Worm (Caenorhabditis elegans): ENCODE results near the gene F33G12.7.

F33G12.7 gene

DNA sequence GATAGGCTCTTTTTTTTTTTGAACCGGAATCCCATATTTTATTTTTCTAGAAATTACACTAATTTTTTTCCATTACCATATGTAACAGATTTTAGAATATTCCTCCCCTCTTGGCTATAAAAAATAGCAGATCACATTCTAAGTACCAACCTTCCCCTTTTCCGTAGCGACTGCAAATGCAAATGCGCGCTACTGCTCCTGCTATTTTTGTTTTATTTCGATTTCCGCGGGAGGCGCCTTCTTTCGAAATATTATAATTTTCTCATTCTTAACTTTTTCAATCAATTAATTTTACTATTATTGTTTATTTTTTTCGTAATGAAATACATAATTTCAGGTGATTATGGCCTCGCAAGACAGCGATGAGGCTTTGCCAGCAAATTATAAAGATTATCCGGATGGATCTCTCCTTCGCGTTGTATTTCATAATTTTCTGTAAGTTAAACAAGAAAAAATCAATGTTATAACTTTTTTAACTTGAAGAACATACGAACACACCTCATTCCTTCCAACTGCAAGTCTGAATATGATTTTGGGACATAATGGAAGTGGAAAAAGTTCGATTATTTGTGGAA lies 21.4 kb upstream of the F33G12.7 start, which contains the start of gene smc-5 (continued):
- TF ChIP-seq lin-39 (tag; optimal IDR thresholded peaks at IDR 0.05): no peak
- no peak for TF ChIP-seq ztf-11 (tag; optimal IDR thresholded peaks at IDR 0.05)
- TF ChIP-seq nhr-21 (tag; optimal IDR thresholded peaks at IDR 0.05): peak; percentile 28
- peak; percentile 40 for TF ChIP-seq fos-1 (tag; optimal IDR thresholded peaks at IDR 0.05)
- peak; percentile 9 for TF ChIP-seq blmp-1 (tag; optimal IDR thresholded peaks at IDR 0.05; ENCODE audit: insufficient read depth)
- TF ChIP-seq skn-1 (tag; optimal IDR thresholded peaks at IDR 0.05): no peak
- peak; percentile 78 for TF ChIP-seq lin-13 (GFP tag; optimal IDR thresholded peaks at IDR 0.05)
- TF ChIP-seq nhr-12 (tag; optimal IDR thresholded peaks at IDR 0.05): no peak
- no peak for TF ChIP-seq nhr-25 (tag; optimal IDR thresholded peaks at IDR 0.05)
- TF ChIP-seq egl-27 (tag; optimal IDR thresholded peaks at IDR 0.05): no peak
- TF ChIP-seq nhr-237 (tag; optimal IDR thresholded peaks at IDR 0.05): no peak
- TF ChIP-seq nhr-10 (tag; optimal IDR thresholded peaks at IDR 0.05): no peak
- no peak for TF ChIP-seq alr-1 (tag; optimal IDR thresholded peaks at IDR 0.05)
- TF ChIP-seq nhr-6 (tag; optimal IDR thresholded peaks at IDR 0.05): no peak
- TF ChIP-seq crh-2 (tag; optimal IDR thresholded peaks at IDR 0.05): peak; percentile 77
- TF ChIP-seq nhr-129 (tag; optimal IDR thresholded peaks at IDR 0.05): peak; percentile 78

DNA sequence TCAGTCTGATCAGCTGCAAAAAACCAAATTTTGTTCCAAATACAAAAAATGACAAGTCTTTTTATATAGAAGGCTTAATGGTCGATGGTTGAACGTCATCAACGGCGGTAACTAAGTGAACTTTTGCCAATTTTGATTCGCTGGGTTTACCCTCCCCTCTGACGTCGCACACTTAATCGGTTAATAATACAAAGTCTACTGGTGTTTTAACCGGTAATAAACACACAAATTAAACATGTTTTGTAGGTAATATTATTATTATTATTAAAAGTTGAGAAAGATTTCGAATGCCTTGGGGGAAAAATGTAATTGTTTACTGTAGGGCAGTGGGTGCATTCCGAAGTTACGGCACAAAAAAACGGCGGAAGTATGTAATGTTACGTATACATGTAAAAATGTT lies 20.2 kb upstream of the F33G12.7 start, which contains the start of gene pho-12:
pho-12 (minus strand) TSS at position 101 of the 400 bp plus-strand sequence.
- TF ChIP-seq lin-11 (tag; optimal IDR thresholded peaks at IDR 0.05) (no peak), aly-2 (tag; optimal IDR thresholded peaks at IDR 0.05) (no peak), alr-1 (tag; optimal IDR thresholded peaks at IDR 0.05) (no peak), blmp-1 (tag; optimal IDR thresholded peaks at IDR 0.05; ENCODE audit: insufficient read depth) (no peak), R02D3.7 (tag; optimal IDR thresholded peaks at IDR 0.05) (no peak), elt-1 (tag; optimal IDR thresholded peaks at IDR 0.05) (no peak), mbf-1 (tag; optimal IDR thresholded peaks at IDR 0.05) (no peak), ceh-16 (tag; optimal IDR thresholded peaks at IDR 0.05) (no peak), lsy-2 (tag; optimal IDR thresholded peaks at IDR 0.05) (no peak), dmd-4 (tag; optimal IDR thresholded peaks at IDR 0.05) (no peak), nhr-23 (tag; optimal IDR thresholded peaks at IDR 0.05) (no peak), nhr-77 (tag; optimal IDR thresholded peaks at IDR 0.05) (no peak), egl-27 (tag; optimal IDR thresholded peaks at IDR 0.05) (no peak), Y55F3AM.14 (GFP tag; optimal IDR thresholded peaks at IDR 0.05) (no peak), sem-4 (tag; optimal IDR thresholded peaks at IDR 0.05) (no peak), ztf-4 (tag; optimal IDR thresholded peaks at IDR 0.05) (no peak), mab-5 (tag; optimal IDR thresholded peaks at IDR 0.05) (no peak), mdl-1 (tag; optimal IDR thresholded peaks at IDR 0.05) (no peak), ztf-1 (GFP tag; conservative IDR thresholded peaks at IDR 0.05) (no peak), sma-3 (GFP tag; optimal IDR thresholded peaks at IDR 0.05) (no peak)

- TF ChIP-seq lin-11 (tag; optimal IDR thresholded peaks at IDR 0.05) (no peak), ceh-82 (tag; optimal IDR thresholded peaks at IDR 0.05) (no peak), Y55F3AM.14 (GFP tag; optimal IDR thresholded peaks at IDR 0.05) (no peak), mab-5 (tag; optimal IDR thresholded peaks at IDR 0.05) (no peak), nhr-25 (tag; optimal IDR thresholded peaks at IDR 0.05) (no peak), C34F6.9 (tag; optimal IDR thresholded peaks at IDR 0.05) (no peak)
Observed at ce11 chrII:5058036-5058435, 17.6 kb upstream of the F33G12.7 start, which contains the start of gene C27A2.12. TSS of gene C27A2.12 (minus strand) at chrII:5058136.

- TF ChIP-seq mdl-1 (tag; optimal IDR thresholded peaks at IDR 0.05): peak in 1 of 2 experiments; percentile 8
- TF ChIP-seq lin-13 (GFP tag; optimal IDR thresholded peaks at IDR 0.05): peak; percentile 31
- TF ChIP-seq nhr-129 (tag; optimal IDR thresholded peaks at IDR 0.05): peak; percentile 61
- no peak for TF ChIP-seq ZK546.5 (tag; optimal IDR thresholded peaks at IDR 0.05)
- peak; percentile 35 for TF ChIP-seq C34F6.9 (tag; optimal IDR thresholded peaks at IDR 0.05)
- TF ChIP-seq lsy-2 (tag; optimal IDR thresholded peaks at IDR 0.05): peak; percentile 63 to 81
- TF ChIP-seq nhr-25 (tag; optimal IDR thresholded peaks at IDR 0.05): peak; percentile 26
- no peak for TF ChIP-seq R02D3.7 (tag; optimal IDR thresholded peaks at IDR 0.05)
- no peak for TF ChIP-seq aly-2 (tag; optimal IDR thresholded peaks at IDR 0.05)
- peak; percentile 45 for TF ChIP-seq nhr-21 (tag; optimal IDR thresholded peaks at IDR 0.05)
- peak; percentile 44 for TF ChIP-seq lin-11 (tag; optimal IDR thresholded peaks at IDR 0.05)
- peak; percentile 73 for TF ChIP-seq sma-3 (GFP tag; optimal IDR thresholded peaks at IDR 0.05)
- peak; percentile 30 for TF ChIP-seq fos-1 (tag; optimal IDR thresholded peaks at IDR 0.05)
- peak; percentile 47 for TF ChIP-seq sem-4 (tag; optimal IDR thresholded peaks at IDR 0.05)
- TF ChIP-seq ztf-1 (GFP tag; conservative IDR thresholded peaks at IDR 0.05): no peak
- TF ChIP-seq ama-1 (optimal IDR thresholded peaks at IDR 0.05): no peak
- TF ChIP-seq sma-9 (GFP tag; optimal IDR thresholded peaks at IDR 0.05): peak; percentile 66
- no peak for TF ChIP-seq sma-9 (tag; optimal IDR thresholded peaks at IDR 0.05)
- TF ChIP-seq F13H6.1 (tag; optimal IDR thresholded peaks at IDR 0.05): peak; percentile 71
- peak; percentile 62 for TF ChIP-seq gmeb-1 (tag; optimal IDR thresholded peaks at IDR 0.05)
- TF ChIP-seq lin-39 (tag; optimal IDR thresholded peaks at IDR 0.05): no peak
- TF ChIP-seq nhr-77 (tag; optimal IDR thresholded peaks at IDR 0.05): peak; percentile 24
- TF ChIP-seq snpc-4 (tag; optimal IDR thresholded peaks at IDR 0.05): peak; percentile 98
- TF ChIP-seq crh-2 (tag; optimal IDR thresholded peaks at IDR 0.05): peak; percentile 68
- no peak for TF ChIP-seq ztf-11 (tag; optimal IDR thresholded peaks at IDR 0.05)
- TF ChIP-seq peb-1 (tag; optimal IDR thresholded peaks at IDR 0.05): no peak
- TF ChIP-seq dmd-4 (tag; optimal IDR thresholded peaks at IDR 0.05): no peak
Observed at ce11 chrII:5057315-5057714, 16.8 kb upstream of the F33G12.7 start.

Data from whole organism, L2 larva.